Worm (Caenorhabditis elegans): ENCODE results near the gene txt-6.

- TF ChIP-seq dao-5 (tag; optimal IDR thresholded peaks at IDR 0.05) (no peak), W03F9.2 (tag; optimal IDR thresholded peaks at IDR 0.05) (no peak)
Observed at ce11 chrV:4653093-4653492, 46.4 kb upstream of the txt-6 start.
